Fruit fly (Drosophila melanogaster) whole organism, wandering third instar larva: ENCODE measurements around the gene Megf8.

Experiments used
- Abd-B ChIP-seq: fragments of >200 bp; optimal IDR thresholded peaks from 2 replicates; lab custom pipeline; 2017; ENCODE audit warnings: missing biosample characterization, missing genetic modification characterization
- CrebA ChIP-seq: fragments of 200-800 bp; sonication (Bioruptor generic); optimal IDR thresholded peaks from 2 replicates; lab custom pipeline; 2016; ENCODE audit warnings: missing biosample characterization, mild to moderate bottlenecking, missing genetic modification characterization, borderline replicate concordance
- Dfd ChIP-seq: fragments of >200 bp; optimal IDR thresholded peaks from 2 replicates; lab custom pipeline; 2017; ENCODE audit warnings: missing biosample characterization, missing genetic modification characterization
- GATAd ChIP-seq: sonication (Bioruptor generic); optimal IDR thresholded peaks from 2 replicates; lab custom pipeline; 2016; ENCODE audit warnings: missing biosample characterization, missing genetic modification characterization
- HLH106 ChIP-seq: fragments of 200-800 bp; optimal IDR thresholded peaks from 3 replicates; lab custom pipeline; 2019; ENCODE audit warnings: missing biosample characterization, mild to moderate bottlenecking, missing genetic modification characterization, moderate library complexity
- Hnf4 ChIP-seq: fragments of 200-800 bp; sonication (Bioruptor generic); optimal IDR thresholded peaks from 2 replicates; lab custom pipeline; 2016; ENCODE audit warnings: missing biosample characterization, mild to moderate bottlenecking, missing genetic modification characterization
- Hr83 ChIP-seq: fragments of 200-300 bp; sonication (Bioruptor generic); optimal IDR thresholded peaks from 2 replicates; lab custom pipeline; 2016; ENCODE audit warnings: missing biosample characterization, mild to moderate bottlenecking, missing genetic modification characterization, moderate library complexity; ENCODE audit not compliant: poor library complexity, severe bottlenecking
- Jra ChIP-seq: sonication (Bioruptor generic); optimal IDR thresholded peaks from 2 replicates; lab custom pipeline; 2016; ENCODE audit warnings: missing biosample characterization, missing genetic modification characterization
- Mio ChIP-seq: sonication (Bioruptor generic); optimal IDR thresholded peaks from 2 replicates; lab custom pipeline; 2016; ENCODE audit warnings: missing biosample characterization, missing genetic modification characterization
- Myc ChIP-seq: fragments of >200 bp; optimal IDR thresholded peaks from 2 replicates; lab custom pipeline; 2017
- OdsH ChIP-seq: fragments of 200-800 bp; sonication (Bioruptor generic); optimal IDR thresholded peaks from 2 replicates; lab custom pipeline; 2016; ENCODE audit warnings: missing biosample characterization, mild to moderate bottlenecking, missing genetic modification characterization
- Rel ChIP-seq, 2 experiments: fragments of 200-800 bp; sonication (Bioruptor generic) in 1 of 2; optimal IDR thresholded peaks; 2 replicates in 1 of 2; 3 replicates in 1 of 2; lab custom pipeline; 2016 to 2019; ENCODE audit warnings: mild to moderate bottlenecking in 2 of 2, missing biosample characterization in 2 of 2, missing genetic modification characterization in 2 of 2, moderate library complexity in 1 of 2
- Vsx2 ChIP-seq: fragments of 200-300, 225-300 bp; sonication (Bioruptor generic); optimal IDR thresholded peaks from 2 replicates; lab custom pipeline; 2018; ENCODE audit warnings: missing biosample characterization, missing genetic modification characterization; ENCODE audit not compliant: partially characterized antibody
- br ChIP-seq: fragments of 200-800 bp; sonication (Bioruptor generic); optimal IDR thresholded peaks from 2 replicates; lab custom pipeline; 2016; ENCODE audit warnings: missing biosample characterization, missing genetic modification characterization
- dl ChIP-seq, 2 experiments: fragments of 175-275, 200-275 bp in 1 of 2; fragments of 200-275 bp in 1 of 2; sonication (Bioruptor generic); optimal IDR thresholded peaks; lab custom pipeline; 2018; ENCODE audit warnings: mild to moderate bottlenecking in 2 of 2, missing biosample characterization in 2 of 2, missing genetic modification characterization in 2 of 2, moderate library complexity in 2 of 2; ENCODE audit not compliant: partially characterized antibody in 2 of 2, insufficient read depth in 1 of 2
- dmrt93B ChIP-seq: fragments of 200-800 bp; sonication (Bioruptor generic); optimal IDR thresholded peaks from 2 replicates; lab custom pipeline; 2018; ENCODE audit warnings: missing biosample characterization, mild to moderate bottlenecking, missing genetic modification characterization
- ey ChIP-seq: fragments of 200-800 bp; sonication (Bioruptor generic); optimal IDR thresholded peaks from 2 replicates; lab custom pipeline; 2016; ENCODE audit warnings: missing biosample characterization, missing genetic modification characterization
- foxo ChIP-seq, 2 experiments: fragments of 200-800 bp; sonication (Bioruptor generic); optimal IDR thresholded peaks; 2 replicates in 1 of 2; 3 replicates in 1 of 2; lab custom pipeline; 2016 to 2017; ENCODE audit warnings: missing biosample characterization in 2 of 2, missing genetic modification characterization in 2 of 2
- fru ChIP-seq: fragments of 200-800 bp; sonication (Bioruptor generic); optimal IDR thresholded peaks from 3 replicates; lab custom pipeline; 2016; ENCODE audit warnings: missing biosample characterization, mild to moderate bottlenecking, missing genetic modification characterization
- h ChIP-seq: fragments of 200-800 bp; sonication (Bioruptor generic); optimal IDR thresholded peaks from 3 replicates; lab custom pipeline; 2016; ENCODE audit warnings: missing biosample characterization, mild to moderate bottlenecking, missing genetic modification characterization
- jim ChIP-seq: fragments of 175-275, 200-325 bp; sonication (Bioruptor generic); optimal IDR thresholded peaks from 2 replicates; lab custom pipeline; 2016; ENCODE audit warnings: missing biosample characterization, mild to moderate bottlenecking, missing genetic modification characterization
- lola ChIP-seq: fragments of >200 bp; optimal IDR thresholded peaks from 2 replicates; lab custom pipeline; 2017; ENCODE audit warnings: missing biosample characterization, missing genetic modification characterization
- psq ChIP-seq: fragments of 200-800 bp; sonication (Bioruptor generic); optimal IDR thresholded peaks from 3 replicates; lab custom pipeline; 2017; ENCODE audit warnings: missing biosample characterization, mild to moderate bottlenecking, missing genetic modification characterization, moderate library complexity
- rgr ChIP-seq: fragments of 200-800 bp; sonication (Bioruptor generic); optimal IDR thresholded peaks from 3 replicates; lab custom pipeline; 2016; ENCODE audit warnings: missing biosample characterization, mild to moderate bottlenecking, missing genetic modification characterization
- sage ChIP-seq: fragments of 200-800 bp; sonication (Bioruptor generic); optimal IDR thresholded peaks from 2 replicates; lab custom pipeline; 2016; ENCODE audit warnings: missing biosample characterization, mild to moderate bottlenecking, missing genetic modification characterization
- sv ChIP-seq: fragments of 200-800 bp; sonication (Bioruptor generic); optimal IDR thresholded peaks from 3 replicates; lab custom pipeline; 2016; ENCODE audit warnings: missing biosample characterization, missing genetic modification characterization
- tai ChIP-seq: sonication (Bioruptor generic); optimal IDR thresholded peaks from 2 replicates; lab custom pipeline; 2016; ENCODE audit warnings: missing biosample characterization, missing genetic modification characterization
- woc ChIP-seq: sonication (Bioruptor generic); optimal IDR thresholded peaks from 2 replicates; lab custom pipeline; 2016; ENCODE audit warnings: missing biosample characterization, mild to moderate bottlenecking, missing genetic modification characterization

Megf8 gene

dm6 chr2L:8088025-8088789 is 44.9 kb downstream of the Megf8 start (continued):
- TF ChIP-seq Dfd (GFP tag; lab: Kevin White, UChicago), result no peak
- no peak for TF ChIP-seq Hnf4 (GFP tag; lab: Kevin White, UChicago)
- TF ChIP-seq Hr83 (GFP tag; lab: Kevin White, UChicago), result no peak
- no peak for TF ChIP-seq tai (GFP tag; lab: Kevin White, UChicago)
- peak; percentile 37 for TF ChIP-seq h (GFP tag; lab: Kevin White, UChicago)
- TF ChIP-seq rgr, result peak; percentile 45
- peak; percentile 47 for TF ChIP-seq OdsH (GFP tag; lab: Kevin White, UChicago)
- TF ChIP-seq foxo (GFP tag; optimal IDR thresholded peaks at IDR 0.05; lab: Kevin White, UChicago), result peak; percentile 2 to 43
- no peak for TF ChIP-seq HLH106 (tag; lab: Kevin White, UChicago)
- TF ChIP-seq Myc (lab: Kevin White, UChicago), result no peak

- no peak for TF ChIP-seq GATAd (GFP tag; lab: Kevin White, UChicago)
- TF ChIP-seq fru (GFP tag; lab: Kevin White, UChicago), result no peak
- TF ChIP-seq Abd-B (GFP tag; lab: Kevin White, UChicago), result no peak
- no peak for TF ChIP-seq foxo (GFP tag; optimal IDR thresholded peaks at IDR 0.05; lab: Kevin White, UChicago)
- no peak for TF ChIP-seq br (GFP tag; lab: Kevin White, UChicago)
- TF ChIP-seq rgr, result no peak
- TF ChIP-seq Vsx2 (GFP tag; lab: Kevin White, UChicago), result no peak
- no peak for TF ChIP-seq Jra (GFP tag; lab: Kevin White, UChicago)
- no peak for TF ChIP-seq psq (GFP tag; lab: Kevin White, UChicago)
- TF ChIP-seq lola, result no peak
Observed at dm6 chr2L:8091429-8091828, 48.2 kb downstream of the Megf8 start.

dm6 chr2L:8091908-8092307 is 48.6 kb downstream of the Megf8 start:
- no peak for TF ChIP-seq dmrt93B (GFP tag; lab: Kevin White, UChicago)
- no peak for TF ChIP-seq Hnf4 (GFP tag; lab: Kevin White, UChicago)
- TF ChIP-seq ey (GFP tag; lab: Kevin White, UChicago), result no peak
- TF ChIP-seq sv (GFP tag; lab: Kevin White, UChicago), result no peak
- no peak for TF ChIP-seq Myc (lab: Kevin White, UChicago)
- no peak for TF ChIP-seq Jra (GFP tag; lab: Kevin White, UChicago)
- no peak for TF ChIP-seq Mio (GFP tag; lab: Kevin White, UChicago)
- TF ChIP-seq psq (GFP tag; lab: Kevin White, UChicago), result no peak
- no peak for TF ChIP-seq woc (GFP tag; lab: Kevin White, UChicago)
- TF ChIP-seq sage (GFP tag; lab: Kevin White, UChicago), result no peak
- TF ChIP-seq Hr83 (GFP tag; lab: Kevin White, UChicago), result no peak
- TF ChIP-seq fru (GFP tag; lab: Kevin White, UChicago), result no peak
- no peak for TF ChIP-seq foxo (GFP tag; optimal IDR thresholded peaks at IDR 0.05; lab: Kevin White, UChicago)
- TF ChIP-seq CrebA (GFP tag; lab: Kevin White, UChicago), result no peak
- TF ChIP-seq Abd-B (GFP tag; lab: Kevin White, UChicago), result no peak
- TF ChIP-seq jim (GFP tag; lab: Kevin White, UChicago), result no peak
- TF ChIP-seq h (GFP tag; lab: Kevin White, UChicago), result no peak
- TF ChIP-seq Rel (GFP tag; optimal IDR thresholded peaks at IDR 0.05; lab: Kevin White, UChicago), result no peak
- TF ChIP-seq Rel (tag; optimal IDR thresholded peaks at IDR 0.05; lab: Kevin White, UChicago), result no peak
- no peak for TF ChIP-seq dl (GFP tag; optimal IDR thresholded peaks at IDR 0.05; lab: Kevin White, UChicago; ENCODE audit: insufficient read depth in 1 of 2, partially characterized antibody in 2 of 2)
- TF ChIP-seq HLH106 (tag; lab: Kevin White, UChicago), result no peak

- TF ChIP-seq psq (GFP tag; lab: Kevin White, UChicago) (peak; percentile 49), Rel (GFP tag; optimal IDR thresholded peaks at IDR 0.05; lab: Kevin White, UChicago) (no peak), Rel (tag; optimal IDR thresholded peaks at IDR 0.05; lab: Kevin White, UChicago) (peak; percentile 22), Myc (lab: Kevin White, UChicago) (no peak)
Observed at dm6 chr2L:8093182-8093941, 50.1 kb downstream of the Megf8 start.
